Fruit fly (Drosophila melanogaster): Measurements from ENCODE around the gene Spt6.

DNA sequence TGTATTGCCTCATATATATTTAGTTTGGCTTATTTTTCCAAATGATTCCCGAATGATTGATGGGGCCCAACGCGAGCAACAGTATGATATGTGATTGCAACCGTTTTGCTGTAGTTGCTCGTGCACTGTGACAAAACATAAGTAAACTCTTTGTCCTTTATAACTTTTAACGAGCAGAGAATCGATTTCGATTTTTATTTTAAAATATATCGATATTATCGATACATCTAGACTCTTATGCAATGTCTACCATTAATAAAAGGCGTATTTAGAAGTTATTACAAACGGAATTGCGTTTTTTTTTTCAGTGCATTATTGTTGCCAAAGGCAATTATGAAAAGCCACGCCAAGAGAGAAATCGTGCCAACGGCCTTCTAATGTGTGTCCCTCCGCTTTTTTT, 48.0 kb downstream of the Spt6 start:
- no peak for TF ChIP-seq OdsH (GFP tag; optimal IDR thresholded peaks at IDR 0.05)
- no peak for TF ChIP-seq Dif (GFP tag; optimal IDR thresholded peaks at IDR 0.05; ENCODE audit: partially characterized antibody)
- no peak for TF ChIP-seq pan (optimal IDR thresholded peaks at IDR 0.05)
- TF ChIP-seq fru (GFP tag; optimal IDR thresholded peaks at IDR 0.05): no peak
- TF ChIP-seq HLH106 (tag; optimal IDR thresholded peaks at IDR 0.05): no peak
- TF ChIP-seq dmrt93B (GFP tag; optimal IDR thresholded peaks at IDR 0.05): no peak
- TF ChIP-seq lola (GFP tag; optimal IDR thresholded peaks at IDR 0.05): no peak
- TF ChIP-seq Myc (optimal IDR thresholded peaks at IDR 0.05): no peak
- TF ChIP-seq h (GFP tag; optimal IDR thresholded peaks at IDR 0.05): no peak
- TF ChIP-seq psq (GFP tag; optimal IDR thresholded peaks at IDR 0.05): no peak
- TF ChIP-seq Mio (GFP tag; optimal IDR thresholded peaks at IDR 0.05): no peak
